Fruit fly (Drosophila melanogaster) whole organism, wandering third instar larva: Measurements from ENCODE around the gene mRpL23.

Experiments used
- Abd-B ChIP-seq: fragments of >200 bp; optimal IDR thresholded peaks from 2 replicates; lab custom pipeline; 2017; ENCODE audit warnings: missing biosample characterization, missing genetic modification characterization
- CG32264 ChIP-seq: fragments of 200-800 bp; sonication (Bioruptor generic); optimal IDR thresholded peaks from 2 replicates; lab custom pipeline; 2016; ENCODE audit warnings: missing biosample characterization, missing genetic modification characterization
- CG9705 ChIP-seq: fragments of 200-800 bp; sonication (Bioruptor generic); optimal IDR thresholded peaks from 2 replicates; lab custom pipeline; 2018; ENCODE audit warnings: missing biosample characterization, mild to moderate bottlenecking, missing genetic modification characterization
- CrebA ChIP-seq: fragments of 200-800 bp; sonication (Bioruptor generic); optimal IDR thresholded peaks from 2 replicates; lab custom pipeline; 2016; ENCODE audit warnings: missing biosample characterization, mild to moderate bottlenecking, missing genetic modification characterization, borderline replicate concordance
- Dfd ChIP-seq: fragments of >200 bp; optimal IDR thresholded peaks from 2 replicates; lab custom pipeline; 2017; ENCODE audit warnings: missing biosample characterization, missing genetic modification characterization
- Dif ChIP-seq: fragments of 200-275, 200-300 bp; sonication (Bioruptor generic); optimal IDR thresholded peaks from 2 replicates; lab custom pipeline; 2018; ENCODE audit warnings: missing biosample characterization, missing genetic modification characterization; ENCODE audit not compliant: partially characterized antibody
- GATAd ChIP-seq: sonication (Bioruptor generic); optimal IDR thresholded peaks from 2 replicates; lab custom pipeline; 2016; ENCODE audit warnings: missing biosample characterization, missing genetic modification characterization
- HLH106 ChIP-seq: fragments of 200-800 bp; optimal IDR thresholded peaks from 3 replicates; lab custom pipeline; 2019; ENCODE audit warnings: missing biosample characterization, mild to moderate bottlenecking, missing genetic modification characterization, moderate library complexity
- Hnf4 ChIP-seq: fragments of 200-800 bp; sonication (Bioruptor generic); optimal IDR thresholded peaks from 2 replicates; lab custom pipeline; 2016; ENCODE audit warnings: missing biosample characterization, mild to moderate bottlenecking, missing genetic modification characterization
- Hr78 ChIP-seq: fragments of >200 bp; optimal IDR thresholded peaks from 2 replicates; lab custom pipeline; 2017; ENCODE audit warnings: missing biosample characterization, missing genetic modification characterization
- Hr83 ChIP-seq: fragments of 200-300 bp; sonication (Bioruptor generic); optimal IDR thresholded peaks from 2 replicates; lab custom pipeline; 2016; ENCODE audit warnings: missing biosample characterization, mild to moderate bottlenecking, missing genetic modification characterization, moderate library complexity; ENCODE audit not compliant: poor library complexity, severe bottlenecking
- Jra ChIP-seq: sonication (Bioruptor generic); optimal IDR thresholded peaks from 2 replicates; lab custom pipeline; 2016; ENCODE audit warnings: missing biosample characterization, missing genetic modification characterization
- Mio ChIP-seq: sonication (Bioruptor generic); optimal IDR thresholded peaks from 2 replicates; lab custom pipeline; 2016; ENCODE audit warnings: missing biosample characterization, missing genetic modification characterization
- Myc ChIP-seq: fragments of >200 bp; optimal IDR thresholded peaks from 2 replicates; lab custom pipeline; 2017
- N ChIP-seq: fragments of >200 bp; optimal IDR thresholded peaks from 2 replicates; lab custom pipeline; 2018; ENCODE audit warnings: missing biosample characterization, missing external identifiers, missing genetic modification characterization
- OdsH ChIP-seq: fragments of 200-800 bp; sonication (Bioruptor generic); optimal IDR thresholded peaks from 2 replicates; lab custom pipeline; 2016; ENCODE audit warnings: missing biosample characterization, mild to moderate bottlenecking, missing genetic modification characterization
- Rel ChIP-seq, 2 experiments: fragments of 200-800 bp; sonication (Bioruptor generic) in 1 of 2; optimal IDR thresholded peaks; 2 replicates in 1 of 2; 3 replicates in 1 of 2; lab custom pipeline; 2016 to 2019; ENCODE audit warnings: mild to moderate bottlenecking in 2 of 2, missing biosample characterization in 2 of 2, missing genetic modification characterization in 2 of 2, moderate library complexity in 1 of 2
- Sp1 ChIP-seq: fragments of 200-800 bp; sonication (Bioruptor generic); optimal IDR thresholded peaks from 3 replicates; lab custom pipeline; 2019; ENCODE audit warnings: missing biosample characterization, mild to moderate bottlenecking, missing genetic modification characterization, moderate library complexity
- Vsx2 ChIP-seq: fragments of 200-300, 225-300 bp; sonication (Bioruptor generic); optimal IDR thresholded peaks from 2 replicates; lab custom pipeline; 2018; ENCODE audit warnings: missing biosample characterization, missing genetic modification characterization; ENCODE audit not compliant: partially characterized antibody
- br ChIP-seq: fragments of 200-800 bp; sonication (Bioruptor generic); optimal IDR thresholded peaks from 2 replicates; lab custom pipeline; 2016; ENCODE audit warnings: missing biosample characterization, missing genetic modification characterization
- brk ChIP-seq: fragments of 200-800 bp; sonication (Bioruptor generic); optimal IDR thresholded peaks from 2 replicates; lab custom pipeline; 2016; ENCODE audit warnings: missing biosample characterization, mild to moderate bottlenecking, missing genetic modification characterization
- dl ChIP-seq, 2 experiments: fragments of 175-275, 200-275 bp in 1 of 2; fragments of 200-275 bp in 1 of 2; sonication (Bioruptor generic); optimal IDR thresholded peaks; lab custom pipeline; 2018; ENCODE audit warnings: mild to moderate bottlenecking in 2 of 2, missing biosample characterization in 2 of 2, missing genetic modification characterization in 2 of 2, moderate library complexity in 2 of 2; ENCODE audit not compliant: partially characterized antibody in 2 of 2, insufficient read depth in 1 of 2
- dmrt93B ChIP-seq: fragments of 200-800 bp; sonication (Bioruptor generic); optimal IDR thresholded peaks from 2 replicates; lab custom pipeline; 2018; ENCODE audit warnings: missing biosample characterization, mild to moderate bottlenecking, missing genetic modification characterization
- dsf ChIP-seq: sonication (Bioruptor generic); optimal IDR thresholded peaks from 2 replicates; lab custom pipeline; 2016; ENCODE audit warnings: missing biosample characterization, missing genetic modification characterization, borderline replicate concordance
- ey ChIP-seq: fragments of 200-800 bp; sonication (Bioruptor generic); optimal IDR thresholded peaks from 2 replicates; lab custom pipeline; 2016; ENCODE audit warnings: missing biosample characterization, missing genetic modification characterization
- foxo ChIP-seq, 2 experiments: fragments of 200-800 bp; sonication (Bioruptor generic); optimal IDR thresholded peaks; 2 replicates in 1 of 2; 3 replicates in 1 of 2; lab custom pipeline; 2016 to 2017; ENCODE audit warnings: missing biosample characterization in 2 of 2, missing genetic modification characterization in 2 of 2
- fru ChIP-seq: fragments of 200-800 bp; sonication (Bioruptor generic); optimal IDR thresholded peaks from 3 replicates; lab custom pipeline; 2016; ENCODE audit warnings: missing biosample characterization, mild to moderate bottlenecking, missing genetic modification characterization
- h ChIP-seq: fragments of 200-800 bp; sonication (Bioruptor generic); optimal IDR thresholded peaks from 3 replicates; lab custom pipeline; 2016; ENCODE audit warnings: missing biosample characterization, mild to moderate bottlenecking, missing genetic modification characterization
- jim ChIP-seq: fragments of 175-275, 200-325 bp; sonication (Bioruptor generic); optimal IDR thresholded peaks from 2 replicates; lab custom pipeline; 2016; ENCODE audit warnings: missing biosample characterization, mild to moderate bottlenecking, missing genetic modification characterization
- lola ChIP-seq: fragments of >200 bp; optimal IDR thresholded peaks from 2 replicates; lab custom pipeline; 2017; ENCODE audit warnings: missing biosample characterization, missing genetic modification characterization
- pan ChIP-seq: fragments of >200 bp; optimal IDR thresholded peaks from 2 replicates; lab custom pipeline; 2017
- psq ChIP-seq: fragments of 200-800 bp; sonication (Bioruptor generic); optimal IDR thresholded peaks from 3 replicates; lab custom pipeline; 2017; ENCODE audit warnings: missing biosample characterization, mild to moderate bottlenecking, missing genetic modification characterization, moderate library complexity
- rgr ChIP-seq: fragments of 200-800 bp; sonication (Bioruptor generic); optimal IDR thresholded peaks from 3 replicates; lab custom pipeline; 2016; ENCODE audit warnings: missing biosample characterization, mild to moderate bottlenecking, missing genetic modification characterization
- sage ChIP-seq: fragments of 200-800 bp; sonication (Bioruptor generic); optimal IDR thresholded peaks from 2 replicates; lab custom pipeline; 2016; ENCODE audit warnings: missing biosample characterization, mild to moderate bottlenecking, missing genetic modification characterization
- sv ChIP-seq: fragments of 200-800 bp; sonication (Bioruptor generic); optimal IDR thresholded peaks from 3 replicates; lab custom pipeline; 2016; ENCODE audit warnings: missing biosample characterization, missing genetic modification characterization
- tai ChIP-seq: sonication (Bioruptor generic); optimal IDR thresholded peaks from 2 replicates; lab custom pipeline; 2016; ENCODE audit warnings: missing biosample characterization, missing genetic modification characterization
- usp ChIP-seq: fragments of >200 bp; optimal IDR thresholded peaks from 2 replicates; lab custom pipeline; 2017; ENCODE audit warnings: missing biosample characterization, missing genetic modification characterization
- woc ChIP-seq: sonication (Bioruptor generic); optimal IDR thresholded peaks from 2 replicates; lab custom pipeline; 2016; ENCODE audit warnings: missing biosample characterization, mild to moderate bottlenecking, missing genetic modification characterization

The mRpL23 gene

DNA sequence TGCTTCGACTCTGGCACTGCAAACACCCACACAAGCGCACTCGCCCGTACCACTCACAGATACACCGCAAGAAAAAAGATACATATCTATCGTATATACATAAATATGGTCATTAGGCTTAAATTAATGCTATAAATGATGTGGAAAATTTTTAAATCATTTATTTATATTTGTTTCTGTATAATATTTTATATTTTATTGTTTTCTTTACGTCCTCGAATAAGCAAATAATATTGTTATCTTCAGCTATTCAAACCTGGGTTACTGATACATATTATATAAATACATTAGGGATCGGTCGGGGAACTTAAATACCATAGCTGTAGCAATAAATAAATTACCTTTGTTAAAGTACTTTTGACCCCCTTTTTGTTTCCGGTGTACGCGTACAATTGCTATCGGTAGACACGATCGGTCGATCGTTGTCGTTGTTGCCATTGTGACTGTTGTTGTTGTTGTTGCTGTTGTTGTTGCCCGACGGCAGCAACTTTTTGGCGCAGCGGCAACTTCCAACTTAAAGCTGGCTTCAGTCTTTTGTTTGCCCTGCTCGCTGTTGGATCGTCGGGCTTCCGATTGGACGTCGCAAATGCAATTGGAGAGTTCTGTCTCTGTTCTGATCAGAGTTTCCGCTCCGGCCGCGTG is 44.0 kb upstream of the mRpL23 start:
- TF ChIP-seq pan (lab: Kevin White, UChicago) (no peak), Mio (GFP tag; lab: Kevin White, UChicago) (no peak), woc (GFP tag; lab: Kevin White, UChicago) (peak; percentile 36), psq (GFP tag; lab: Kevin White, UChicago) (peak; percentile 93), Myc (no peak), ey (GFP tag; lab: Kevin White, UChicago) (peak; percentile 75), Dif (GFP tag; lab: Kevin White, UChicago) (peak; percentile 42), HLH106 (peak; percentile 90), GATAd (GFP tag; lab: Kevin White, UChicago) (no peak), brk (GFP tag; lab: Kevin White, UChicago) (peak; percentile 76), dsf (peak; percentile 42), OdsH (GFP tag; lab: Kevin White, UChicago) (peak; percentile 91), fru (GFP tag; lab: Kevin White, UChicago) (peak; percentile 89), foxo (GFP tag; optimal IDR thresholded peaks at IDR 0.05; lab: Kevin White, UChicago) (peak in 1 of 2 experiments; percentile 93), br (GFP tag; lab: Kevin White, UChicago) (peak; percentile 85), h (GFP tag; lab: Kevin White, UChicago) (peak; percentile 93), Hr83 (GFP tag; lab: Kevin White, UChicago) (peak; percentile 43), tai (GFP tag; lab: Kevin White, UChicago) (peak; percentile 32), Hnf4 (GFP tag; lab: Kevin White, UChicago) (peak; percentile 64), CG9705 (GFP tag; lab: Kevin White, UChicago) (peak; percentile 83), jim (GFP tag; lab: Kevin White, UChicago) (no peak), lola (no peak), usp (no peak), Abd-B (GFP tag; lab: Kevin White, UChicago) (no peak), Jra (GFP tag; lab: Kevin White, UChicago) (peak; percentile 51), CG32264 (GFP tag; lab: Kevin White, UChicago) (peak; percentile 4), Vsx2 (GFP tag; lab: Kevin White, UChicago) (no peak), sage (GFP tag; lab: Kevin White, UChicago) (peak; percentile 18), Rel (GFP tag; optimal IDR thresholded peaks at IDR 0.05; lab: Kevin White, UChicago) (peak; percentile 70), Rel (tag; optimal IDR thresholded peaks at IDR 0.05; lab: Kevin White, UChicago) (peak; percentile 23), CrebA (GFP tag; lab: Kevin White, UChicago) (no peak), Hr78 (GFP tag; lab: Kevin White, UChicago) (no peak), rgr (GFP tag; lab: Kevin White, UChicago) (peak; percentile 87), N (GFP tag; lab: Kevin White, UChicago) (no peak), sv (GFP tag; lab: Kevin White, UChicago) (peak; percentile 7), Sp1 (GFP tag; lab: Kevin White, UChicago) (peak; percentile 96), dl (GFP tag; optimal IDR thresholded peaks at IDR 0.05; lab: Kevin White, UChicago; ENCODE audit: insufficient read depth in 1 of 2, partially characterized antibody in 2 of 2) (no peak), dmrt93B (peak; percentile 86), Dfd (GFP tag; lab: Kevin White, UChicago) (peak; percentile 89)

- TF ChIP-seq CrebA (GFP tag; lab: Kevin White, UChicago): no peak
- TF ChIP-seq brk (GFP tag; lab: Kevin White, UChicago): no peak
- no peak for TF ChIP-seq usp
- no peak for TF ChIP-seq sage (GFP tag; lab: Kevin White, UChicago)
- TF ChIP-seq HLH106: no peak
- TF ChIP-seq Mio (GFP tag; lab: Kevin White, UChicago): no peak
- TF ChIP-seq dsf: no peak
- TF ChIP-seq CG32264 (GFP tag; lab: Kevin White, UChicago): no peak
- no peak for TF ChIP-seq Sp1 (GFP tag; lab: Kevin White, UChicago)
- TF ChIP-seq Hr78 (GFP tag; lab: Kevin White, UChicago): no peak
- no peak for TF ChIP-seq fru (GFP tag; lab: Kevin White, UChicago)
- TF ChIP-seq tai (GFP tag; lab: Kevin White, UChicago): no peak
- no peak for TF ChIP-seq Vsx2 (GFP tag; lab: Kevin White, UChicago)
- no peak for TF ChIP-seq Rel (GFP tag; optimal IDR thresholded peaks at IDR 0.05; lab: Kevin White, UChicago)
- no peak for TF ChIP-seq Rel (tag; optimal IDR thresholded peaks at IDR 0.05; lab: Kevin White, UChicago)
- no peak for TF ChIP-seq CG9705 (GFP tag; lab: Kevin White, UChicago)
- TF ChIP-seq N (GFP tag; lab: Kevin White, UChicago): no peak
- no peak for TF ChIP-seq GATAd (GFP tag; lab: Kevin White, UChicago)
- TF ChIP-seq sv (GFP tag; lab: Kevin White, UChicago): no peak
These were observed 41.4 kb upstream of the mRpL23 start for dm6 chr3L:2414876-2415275.
